Fruit fly (Drosophila melanogaster) whole organism, embryonic: ENCODE data around the gene BomT3.
A peak's percentile ranks its signal among the peaks of the same experiment; 100 is the strongest.

ENCODE experiments used
- CG10274 ChIP-seq: fragments of 200-800 bp; sonication (Bioruptor generic); optimal IDR thresholded peaks from 3 replicates; lab custom pipeline; 2017; ENCODE audit warnings: missing biosample characterization, mild to moderate bottlenecking, missing genetic modification characterization
- CG11456 ChIP-seq: fragments of 200-800 bp; sonication (Bioruptor generic); IDR thresholded peaks from 3 replicates; pipeline ENCODE4 v1.3.6; 2022; ENCODE audit warnings: missing biosample characterization, missing genetic modification characterization
- CG12155 ChIP-seq: fragments of 200-800 bp; sonication (Bioruptor generic); optimal IDR thresholded peaks from 3 replicates; lab custom pipeline; 2016; ENCODE audit warnings: missing biosample characterization, missing genetic modification characterization
- CG12391 ChIP-seq: fragments of 200-800 bp; sonication (Bioruptor generic); optimal IDR thresholded peaks from 3 replicates; lab custom pipeline; 2018; ENCODE audit warnings: missing biosample characterization, mild to moderate bottlenecking, missing genetic modification characterization, moderate library complexity
- CG15011 ChIP-seq: fragments of 200-800 bp; sonication (Bioruptor generic); optimal IDR thresholded peaks from 3 replicates; lab custom pipeline; 2018; ENCODE audit warnings: missing biosample characterization, mild to moderate bottlenecking, missing genetic modification characterization
- CG2120 ChIP-seq: fragments of 200-800 bp; sonication (Bioruptor generic); optimal IDR thresholded peaks from 3 replicates; lab custom pipeline; 2016; ENCODE audit warnings: missing biosample characterization, missing genetic modification characterization
- CG31441 ChIP-seq: fragments of 200-800 bp; sonication (Bioruptor generic); IDR thresholded peaks from 2 replicates; pipeline ENCODE4 v1.3.6; 2022; ENCODE audit warnings: missing biosample characterization, missing genetic modification characterization
- CG4282 ChIP-seq: fragments of 200-800 bp; sonication (Bioruptor generic); optimal IDR thresholded peaks from 2 replicates; lab custom pipeline; 2016; ENCODE audit warnings: missing biosample characterization, missing genetic modification characterization
- CG4360 ChIP-seq: fragments of 200-800 bp; sonication (Bioruptor generic); IDR thresholded peaks from 2 replicates; pipeline ENCODE4 v1.3.6; 2022; ENCODE audit warnings: missing biosample characterization, missing genetic modification characterization
- CG6654 ChIP-seq: fragments of 200-800 bp; sonication (Bioruptor generic); optimal IDR thresholded peaks from 2 replicates; lab custom pipeline; 2017; ENCODE audit warnings: missing biosample characterization, mild to moderate bottlenecking, missing genetic modification characterization
- CG6854 ChIP-seq: fragments of 200-800 bp; sonication (Bioruptor generic); optimal IDR thresholded peaks from 3 replicates; lab custom pipeline; 2017; ENCODE audit warnings: missing biosample characterization, mild to moderate bottlenecking, missing genetic modification characterization
- CG8924 ChIP-seq: fragments of 200-800 bp; optimal IDR thresholded peaks from 3 replicates; lab custom pipeline; 2019; ENCODE audit warnings: missing biosample characterization, mild to moderate bottlenecking, missing genetic modification characterization, moderate library complexity
- CG8944 ChIP-seq: fragments of 200-800 bp; sonication (Bioruptor generic); optimal IDR thresholded peaks from 3 replicates; lab custom pipeline; 2016; ENCODE audit warnings: missing biosample characterization, missing genetic modification characterization
- CG9215 ChIP-seq: fragments of 200-800 bp; sonication (Bioruptor generic); IDR thresholded peaks from 2 replicates; pipeline ENCODE4 v1.3.6; 2022; ENCODE audit warnings: missing biosample characterization, missing genetic modification characterization
- CG9932 ChIP-seq: fragments of 200-800 bp; sonication (Bioruptor generic); IDR thresholded peaks from 2 replicates; pipeline ENCODE4 v1.3.6; 2022; ENCODE audit warnings: missing biosample characterization, missing genetic modification characterization
- CoRest ChIP-seq: fragments of 200-800 bp; sonication (Bioruptor generic); optimal IDR thresholded peaks from 3 replicates; lab custom pipeline; 2018; ENCODE audit warnings: missing biosample characterization, mild to moderate bottlenecking, missing genetic modification characterization, moderate library complexity
- D19B ChIP-seq: fragments of 200-800 bp; sonication (Bioruptor generic); optimal IDR thresholded peaks from 2 replicates; lab custom pipeline; 2017; ENCODE audit warnings: missing biosample characterization, mild to moderate bottlenecking, missing genetic modification characterization
- Dek ChIP-seq: fragments of 200-800 bp; sonication (Bioruptor generic); optimal IDR thresholded peaks from 3 replicates; lab custom pipeline; 2019; ENCODE audit warnings: missing biosample characterization, mild to moderate bottlenecking, missing genetic modification characterization, moderate library complexity
- H2.0 ChIP-seq: fragments of 200-800 bp; sonication (Bioruptor generic); IDR thresholded peaks from 2 replicates; pipeline ENCODE4 v1.3.6; 2022; ENCODE audit warnings: missing biosample characterization, missing genetic modification characterization
- HHEX ChIP-seq: fragments of 200-800 bp; sonication (Bioruptor generic); optimal IDR thresholded peaks from 3 replicates; lab custom pipeline; 2017; ENCODE audit warnings: missing biosample characterization, mild to moderate bottlenecking, missing genetic modification characterization, missing genetic modification reagents
- Hey ChIP-seq: fragments of 200-800 bp; sonication (Bioruptor generic); optimal IDR thresholded peaks from 3 replicates; lab custom pipeline; 2018; ENCODE audit warnings: missing biosample characterization, mild to moderate bottlenecking, missing genetic modification characterization
- Hr39 ChIP-seq: fragments of >200 bp; optimal IDR thresholded peaks from 2 replicates; lab custom pipeline; 2017
- Mes4 ChIP-seq: fragments of 200-800 bp; sonication (Bioruptor generic); optimal IDR thresholded peaks from 2 replicates; lab custom pipeline; 2016; ENCODE audit warnings: missing biosample characterization, missing genetic modification characterization
- Myb ChIP-seq: fragments of 200-800 bp; sonication (Bioruptor generic); optimal IDR thresholded peaks from 2 replicates; lab custom pipeline; 2016; ENCODE audit warnings: missing biosample characterization, missing genetic modification characterization
- NfI ChIP-seq: fragments of 200-800 bp; sonication (Bioruptor generic); optimal IDR thresholded peaks from 3 replicates; lab custom pipeline; 2018; ENCODE audit warnings: missing biosample characterization, mild to moderate bottlenecking, missing genetic modification characterization, moderate library complexity
- Spps ChIP-seq: fragments of 200-800 bp; sonication (Bioruptor generic); optimal IDR thresholded peaks from 2 replicates; lab custom pipeline; 2018; ENCODE audit warnings: missing biosample characterization, mild to moderate bottlenecking, missing genetic modification characterization
- Vsx1 ChIP-seq: fragments of 200-800 bp; sonication (Bioruptor generic); optimal IDR thresholded peaks from 2 replicates; lab custom pipeline; 2017; ENCODE audit warnings: missing biosample characterization, mild to moderate bottlenecking, missing genetic modification characterization, missing genetic modification reagents
- YL-1 ChIP-seq: fragments of 200-800 bp; sonication (Bioruptor generic); optimal IDR thresholded peaks from 3 replicates; lab custom pipeline; 2017; ENCODE audit warnings: missing biosample characterization, mild to moderate bottlenecking, missing genetic modification characterization
- ab ChIP-seq: fragments of 200-800 bp; sonication (Bioruptor generic); optimal IDR thresholded peaks from 2 replicates; lab custom pipeline; 2016; ENCODE audit warnings: missing biosample characterization, missing genetic modification characterization
- abd-A ChIP-seq: fragments of 200-800 bp; sonication (Bioruptor generic); optimal IDR thresholded peaks from 3 replicates; lab custom pipeline; 2019; ENCODE audit warnings: missing biosample characterization, mild to moderate bottlenecking, missing genetic modification characterization, moderate library complexity
- ato ChIP-seq: fragments of 200-800 bp; sonication (Bioruptor generic); IDR thresholded peaks from 2 replicates; pipeline ENCODE4 v1.3.6; 2022; ENCODE audit warnings: missing biosample characterization, missing genetic modification characterization; ENCODE audit not compliant: partially characterized antibody
- cg ChIP-seq: fragments of 200-800 bp; sonication (Bioruptor generic); optimal IDR thresholded peaks from 3 replicates; lab custom pipeline; 2019; ENCODE audit warnings: missing biosample characterization, mild to moderate bottlenecking, missing genetic modification characterization, moderate library complexity
- chn ChIP-seq: fragments of 200-800 bp; sonication (Bioruptor generic); optimal IDR thresholded peaks from 2 replicates; lab custom pipeline; 2016; ENCODE audit warnings: missing biosample characterization, missing genetic modification characterization
- cwo ChIP-seq: fragments of 200-800 bp; sonication (Bioruptor generic); optimal IDR thresholded peaks from 3 replicates; lab custom pipeline; 2017; ENCODE audit warnings: missing biosample characterization, missing genetic modification characterization, mild to moderate bottlenecking, moderate library complexity, missing genetic modification reagents
- h ChIP-seq: fragments of >200 bp; optimal IDR thresholded peaks from 2 replicates; lab custom pipeline; 2017
- ind ChIP-seq: fragments of 200-800 bp; sonication (Bioruptor generic); optimal IDR thresholded peaks from 3 replicates; lab custom pipeline; 2016; ENCODE audit warnings: missing biosample characterization, missing genetic modification characterization
- nerfin-1 ChIP-seq: fragments of 200-800 bp; sonication (Bioruptor generic); optimal IDR thresholded peaks from 3 replicates; lab custom pipeline; 2019; ENCODE audit warnings: missing biosample characterization, mild to moderate bottlenecking, missing genetic modification characterization, moderate library complexity
- nmo ChIP-seq: fragments of 200-800 bp; sonication (Bioruptor generic); optimal IDR thresholded peaks from 2 replicates; lab custom pipeline; 2018; ENCODE audit warnings: missing biosample characterization, mild to moderate bottlenecking, missing genetic modification characterization, moderate library complexity
- odd ChIP-seq: fragments of 200-800 bp; sonication (Bioruptor generic); optimal IDR thresholded peaks from 2 replicates; lab custom pipeline; 2017; ENCODE audit warnings: missing biosample characterization, mild to moderate bottlenecking, missing genetic modification characterization
- p53 ChIP-seq: fragments of 200-800 bp; sonication (Bioruptor generic); optimal IDR thresholded peaks from 2 replicates; lab custom pipeline; 2016; ENCODE audit warnings: missing biosample characterization, missing genetic modification characterization
- prd ChIP-seq, 3 experiments: fragments of >200 bp in 2 of 3; fragments of 200-800 bp in 1 of 3; sonication (Bioruptor generic) in 1 of 3; optimal IDR thresholded peaks in 2 of 3; IDR thresholded peaks in 1 of 3; 2 replicates in 2 of 3; 3 replicates in 1 of 3; pipeline versions ENCODE4 v1.3.6 to Lab custom; 2017 to 2022; ENCODE audit warnings: missing biosample characterization in 1 of 3, missing genetic modification characterization in 1 of 3
- pros ChIP-seq: fragments of 200-800 bp; sonication (Bioruptor generic); optimal IDR thresholded peaks from 3 replicates; lab custom pipeline; 2019; ENCODE audit warnings: missing biosample characterization, mild to moderate bottlenecking, missing genetic modification characterization, moderate library complexity
- sc ChIP-seq, 3 experiments: fragments of >200 bp in 2 of 3; fragments of 200-800 bp in 1 of 3; sonication (Bioruptor generic) in 1 of 3; optimal IDR thresholded peaks; 2 replicates in 2 of 3; 3 replicates in 1 of 3; lab custom pipeline; 2017; ENCODE audit warnings: mild to moderate bottlenecking in 1 of 3, missing biosample characterization in 1 of 3, missing genetic modification characterization in 1 of 3, missing genetic modification reagents in 1 of 3
- schlank ChIP-seq: fragments of 200-800 bp; sonication (Bioruptor generic); optimal IDR thresholded peaks from 2 replicates; lab custom pipeline; 2018; ENCODE audit warnings: missing biosample characterization, mild to moderate bottlenecking, missing genetic modification characterization
- sim ChIP-seq: fragments of 200-800 bp; sonication (Bioruptor generic); IDR thresholded peaks from 2 replicates; pipeline ENCODE4 v1.3.6; 2022; ENCODE audit warnings: missing biosample characterization, missing genetic modification characterization
- sqz ChIP-seq: fragments of 200-800 bp; sonication (Bioruptor generic); optimal IDR thresholded peaks from 3 replicates; lab custom pipeline; 2018; ENCODE audit warnings: missing biosample characterization, mild to moderate bottlenecking, missing genetic modification characterization
- tio ChIP-seq: fragments of 200-800 bp; sonication (Bioruptor generic); optimal IDR thresholded peaks from 2 replicates; lab custom pipeline; 2017; ENCODE audit warnings: missing biosample characterization, missing genetic modification characterization, inconsistent platforms
- tll ChIP-seq, 2 experiments: fragments of 200-800 bp in 1 of 2; fragments of >200 bp in 1 of 2; sonication (Bioruptor generic) in 1 of 2; optimal IDR thresholded peaks; 2 replicates each; lab custom pipeline; 2017 to 2019; ENCODE audit warnings: missing biosample characterization in 2 of 2, missing genetic modification characterization in 2 of 2, mild to moderate bottlenecking in 1 of 2, moderate library complexity in 1 of 2
- ttk ChIP-seq: fragments of 200-800 bp; sonication (Bioruptor generic); IDR thresholded peaks from 2 replicates; pipeline ENCODE4 v2.1.2; 2022; ENCODE audit warnings: missing biosample characterization, missing genetic modification characterization
- vnd ChIP-seq: fragments of 200-800 bp; sonication (Bioruptor generic); IDR thresholded peaks from 3 replicates; pipeline ENCODE4 v1.3.6; 2022; ENCODE audit warnings: missing biosample characterization, missing genetic modification characterization; ENCODE audit not compliant: partially characterized antibody
- vvl ChIP-seq: fragments of 200-800 bp; sonication (Bioruptor generic); IDR thresholded peaks from 2 replicates; pipeline ENCODE4 v1.3.6; 2022; ENCODE audit warnings: missing biosample characterization, missing genetic modification characterization

Gene BomT3

DNA sequence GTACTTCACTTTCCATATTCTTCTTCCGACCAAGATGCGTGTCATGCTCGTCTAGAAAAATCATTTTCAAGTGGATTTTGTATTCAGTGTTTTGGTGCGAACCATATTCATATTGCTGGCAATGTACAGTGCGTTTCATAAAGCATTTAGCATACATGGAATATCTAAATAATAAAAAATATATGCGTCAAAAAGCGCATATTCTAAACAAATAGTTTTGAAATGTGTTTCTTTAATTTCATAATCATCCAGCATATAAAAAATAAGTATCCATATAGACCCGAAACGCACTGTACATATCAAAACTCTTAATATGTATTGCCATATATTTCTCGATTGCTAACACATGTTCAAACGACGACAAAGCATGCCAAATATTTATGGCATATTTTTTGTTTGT, 35.0 kb upstream of the BomT3 start (continued):
- TF ChIP-seq CG9215 (GFP tag; lab: Robert Waterston, UW), result peak; percentile 68
- TF ChIP-seq HHEX (GFP tag; lab: Kevin White, UChicago), result peak; percentile 59
- peak; percentile 56 for TF ChIP-seq ttk
- TF ChIP-seq tio (GFP tag; lab: Kevin White, UChicago), result no peak
- no peak for TF ChIP-seq cg (GFP tag; lab: Kevin White, UChicago)
- TF ChIP-seq odd (GFP tag; lab: Kevin White, UChicago), result no peak
- TF ChIP-seq CG6654 (GFP tag; lab: Kevin White, UChicago), result no peak
- TF ChIP-seq CoRest, result peak; percentile 65
- peak; percentile 14 for TF ChIP-seq D19B (GFP tag; lab: Kevin White, UChicago)
- TF ChIP-seq CG8924 (tag; lab: Kevin White, UChicago), result no peak
- no peak for TF ChIP-seq Mes4 (GFP tag; lab: Kevin White, UChicago)
- no peak; the same call in 1 of the 2 replicates for TF ChIP-seq CG31441 (GFP tag; lab: Robert Waterston, UW)
- no peak for TF ChIP-seq CG11456 (GFP tag; lab: Robert Waterston, UW)
- TF ChIP-seq schlank (tag; lab: Kevin White, UChicago), result peak; percentile 47
- TF ChIP-seq prd (optimal IDR thresholded peaks at IDR 0.05; lab: Kevin White, UChicago), result no peak
- peak; percentile 73 for TF ChIP-seq prd (GFP tag; IDR thresholded peaks at IDR 0.05; lab: Robert Waterston, UW)
- no peak for TF ChIP-seq Dek
- TF ChIP-seq CG12155 (GFP tag; lab: Kevin White, UChicago), result peak; percentile 25
- TF ChIP-seq sc (optimal IDR thresholded peaks at IDR 0.05; lab: Kevin White, UChicago), result no peak
- TF ChIP-seq sc (GFP tag; optimal IDR thresholded peaks at IDR 0.05; lab: Kevin White, UChicago), result no peak
- no peak for TF ChIP-seq ato (GFP tag; lab: Robert Waterston, UW)
- no peak for TF ChIP-seq tll (GFP tag; optimal IDR thresholded peaks at IDR 0.05; lab: Kevin White, UChicago)
- TF ChIP-seq CG10274 (GFP tag; lab: Kevin White, UChicago), result peak; percentile 37
- TF ChIP-seq NfI (GFP tag; lab: Kevin White, UChicago), result peak; percentile 44
- TF ChIP-seq Hr39 (lab: Kevin White, UChicago), result no peak
- peak; percentile 88 for TF ChIP-seq CG9932
- TF ChIP-seq sqz (GFP tag; lab: Kevin White, UChicago), result peak; percentile 18
- no peak for TF ChIP-seq h (lab: Kevin White, UChicago)
- no peak for TF ChIP-seq YL-1 (GFP tag; lab: Kevin White, UChicago)
- no peak for TF ChIP-seq pros
- no peak for TF ChIP-seq chn (GFP tag; lab: Kevin White, UChicago)
- no peak for TF ChIP-seq ab
- TF ChIP-seq Myb (GFP tag; lab: Kevin White, UChicago), result no peak
- no peak for TF ChIP-seq Vsx1
- no peak for TF ChIP-seq sim (GFP tag; lab: Robert Waterston, UW)
- TF ChIP-seq H2.0 (GFP tag; lab: Robert Waterston, UW), result peak; percentile 31; the same call in 1 of the 2 replicates
- TF ChIP-seq CG4282, result no peak
- no peak for TF ChIP-seq vvl (GFP tag; lab: Robert Waterston, UW)
- TF ChIP-seq nerfin-1, result no peak
- peak; percentile 71 for TF ChIP-seq CG2120
- TF ChIP-seq p53 (GFP tag; lab: Kevin White, UChicago), result no peak
- peak; percentile 68 for TF ChIP-seq nmo (GFP tag; lab: Kevin White, UChicago)
- TF ChIP-seq CG12391 (tag; lab: Kevin White, UChicago), result no peak
- TF ChIP-seq ind (GFP tag; lab: Kevin White, UChicago), result peak; percentile 80
- TF ChIP-seq CG15011, result no peak
- peak; percentile 31 for TF ChIP-seq cwo
- no peak for TF ChIP-seq CG4360 (GFP tag; lab: Robert Waterston, UW)
- peak; percentile 49 for TF ChIP-seq CG6854
- TF ChIP-seq vnd (GFP tag; lab: Robert Waterston, UW), result no peak
- no peak for TF ChIP-seq abd-A (tag; lab: Kevin White, UChicago)
- no peak for TF ChIP-seq Hey (tag; lab: Kevin White, UChicago)
- no peak for TF ChIP-seq Spps
- no peak for TF ChIP-seq CG8944 (GFP tag; lab: Kevin White, UChicago)
